Fruit fly (Drosophila melanogaster) whole organism, wandering third instar larva: ENCODE measurements around the gene qm.

Experiments
- CG32264 ChIP-seq: fragments of 200-800 bp; sonication (Bioruptor generic); optimal IDR thresholded peaks from 2 replicates; lab custom pipeline; 2016; ENCODE audit warnings: missing biosample characterization, missing genetic modification characterization
- N ChIP-seq: fragments of >200 bp; optimal IDR thresholded peaks from 2 replicates; lab custom pipeline; 2018; ENCODE audit warnings: missing biosample characterization, missing external identifiers, missing genetic modification characterization
- Rel ChIP-seq, 2 experiments: fragments of 200-800 bp; sonication (Bioruptor generic) in 1 of 2; optimal IDR thresholded peaks; 2 replicates in 1 of 2; 3 replicates in 1 of 2; lab custom pipeline; 2016 to 2019; ENCODE audit warnings: mild to moderate bottlenecking in 2 of 2, missing biosample characterization in 2 of 2, missing genetic modification characterization in 2 of 2, moderate library complexity in 1 of 2
- pan ChIP-seq: fragments of >200 bp; optimal IDR thresholded peaks from 2 replicates; lab custom pipeline; 2017

- TF ChIP-seq N (GFP tag; lab: Kevin White, UChicago): no peak
- no peak for TF ChIP-seq CG32264 (GFP tag; lab: Kevin White, UChicago)
- TF ChIP-seq Rel (GFP tag; optimal IDR thresholded peaks at IDR 0.05; lab: Kevin White, UChicago): no peak
- TF ChIP-seq Rel (tag; optimal IDR thresholded peaks at IDR 0.05; lab: Kevin White, UChicago): peak; percentile 15
- no peak for TF ChIP-seq pan (lab: Kevin White, UChicago)
These were observed 8.4 kb downstream of the qm start, which contains the start of gene CTCF for dm6 chr3L:7356386-7357117.
